Worm (Caenorhabditis elegans): Measurements from ENCODE around the gene ZK512.11.

ZK512.11 gene

ce11 chrIII:9125789-9126304, 18.2 kb upstream of the ZK512.11 start, which contains the start of gene sec-16A.1 (continued):
- no peak for TF ChIP-seq ces-1 (GFP tag; optimal IDR thresholded peaks at IDR 0.05)
- TF ChIP-seq lin-15B (tag; optimal IDR thresholded peaks at IDR 0.05) = peak; percentile 1
- TF ChIP-seq rnt-1 (tag; optimal IDR thresholded peaks at IDR 0.05) = peak; percentile 18
- TF ChIP-seq pag-3 (tag; optimal IDR thresholded peaks at IDR 0.05; ENCODE audit: borderline replicate concordance, insufficient read depth) = no peak
- TF ChIP-seq aly-2 (tag; optimal IDR thresholded peaks at IDR 0.05) = no peak
- no peak for TF ChIP-seq snpc-4 (tag; optimal IDR thresholded peaks at IDR 0.05)
- TF ChIP-seq ceh-82 (tag; optimal IDR thresholded peaks at IDR 0.05) = peak in 1 of 3 experiments; percentile 18
- no peak for TF ChIP-seq lin-39 (tag; optimal IDR thresholded peaks at IDR 0.05)
- TF ChIP-seq ama-1 (optimal IDR thresholded peaks at IDR 0.05) = no peak
- TF ChIP-seq hlh-4 (tag; optimal IDR thresholded peaks at IDR 0.05) = no peak
- TF ChIP-seq egl-13 (tag; optimal IDR thresholded peaks at IDR 0.05) = no peak
- peak; percentile 52 to 56 for TF ChIP-seq lsy-2 (tag; optimal IDR thresholded peaks at IDR 0.05)
- peak; percentile 32 to 51 (median 48) for TF ChIP-seq dpl-1 (GFP tag; optimal IDR thresholded peaks at IDR 0.05)
- no peak for TF ChIP-seq nhr-47 (tag; optimal IDR thresholded peaks at IDR 0.05)
- TF ChIP-seq sptf-1 (tag; optimal IDR thresholded peaks at IDR 0.05) = no peak
- TF ChIP-seq swsn-7 (tag; optimal IDR thresholded peaks at IDR 0.05) = no peak
- no peak for TF ChIP-seq nhr-90 (tag; optimal IDR thresholded peaks at IDR 0.05; ENCODE audit: poor library complexity)
- no peak for TF ChIP-seq nhr-28 (tag; optimal IDR thresholded peaks at IDR 0.05)
- TF ChIP-seq unc-130 (tag; optimal IDR thresholded peaks at IDR 0.05) = peak; percentile 4
- TF ChIP-seq C34B4.2 (tag; optimal IDR thresholded peaks at IDR 0.05) = no peak
- no peak for TF ChIP-seq zag-1 (tag; optimal IDR thresholded peaks at IDR 0.05)
- peak; percentile 34 to 66 for TF ChIP-seq lin-35 (GFP tag; optimal IDR thresholded peaks at IDR 0.05)
- TF ChIP-seq efl-1 (optimal IDR thresholded peaks at IDR 0.05) = peak; percentile 43 to 61
- TF ChIP-seq efl-1 (GFP tag; optimal IDR thresholded peaks at IDR 0.05 in 1 of 2) = peak; percentile 54 to 96
- TF ChIP-seq F16B12.6 (tag; optimal IDR thresholded peaks at IDR 0.05) = peak; percentile 82
- TF ChIP-seq fkh-4 (tag; optimal IDR thresholded peaks at IDR 0.05; ENCODE audit: borderline replicate concordance) = no peak
- no peak for TF ChIP-seq lin-13 (GFP tag; optimal IDR thresholded peaks at IDR 0.05)
- no peak for TF ChIP-seq hpl-2 (GFP tag; optimal IDR thresholded peaks at IDR 0.05)
- 0 out of 2 replicates have a peak, but pooled peaks have one; percentile 10 for TF ChIP-seq grh-1 (GFP tag; IDR thresholded peaks at IDR 0.05)

ce11 chrIII:9130588-9130987, 13.4 kb upstream of the ZK512.11 start, which contains the start of gene ZK512.10:
Gene ZK512.10, plus strand, starts transcription at chrIII:9130888.
- no peak for TF ChIP-seq snpc-4 (tag; optimal IDR thresholded peaks at IDR 0.05)
- TF ChIP-seq nhr-28 (tag; optimal IDR thresholded peaks at IDR 0.05) = no peak
- no peak for TF ChIP-seq unc-62 (GFP tag; optimal IDR thresholded peaks at IDR 0.05)
- no peak for TF ChIP-seq lin-15B (tag; optimal IDR thresholded peaks at IDR 0.05)
- TF ChIP-seq xbp-1 (tag; optimal IDR thresholded peaks at IDR 0.05) = no peak

- TF ChIP-seq ceh-63 (GFP tag; optimal IDR thresholded peaks at IDR 0.05) (no peak), lin-14 (GFP tag; optimal IDR thresholded peaks at IDR 0.05) (peak; percentile 28), ama-1 (optimal IDR thresholded peaks at IDR 0.05) (no peak), ceh-88 (GFP tag; IDR thresholded peaks at IDR 0.05) (no peak)
These were observed 7.4 kb upstream of the ZK512.11 start, which contains the start of gene eat-4 for ce11 chrIII:9136587-9136986. Gene eat-4, plus strand, starts transcription at chrIII:9136887.

ce11 chrIII:9138601-9139000, 5.4 kb upstream of the ZK512.11 start, which contains the start of gene ZK512.7:
Gene ZK512.7, minus strand, starts transcription at chrIII:9138701.
- TF ChIP-seq F16B12.6 (tag; optimal IDR thresholded peaks at IDR 0.05) (no peak), lin-39 (tag; optimal IDR thresholded peaks at IDR 0.05) (no peak), nhr-84 (tag; optimal IDR thresholded peaks at IDR 0.05) (no peak), ceh-82 (tag; optimal IDR thresholded peaks at IDR 0.05) (no peak), ceh-8 (GFP tag; optimal IDR thresholded peaks at IDR 0.05) (no peak), dpl-1 (GFP tag; optimal IDR thresholded peaks at IDR 0.05) (no peak)

Measured in whole organism, L1 larva.